Fruit fly (Drosophila melanogaster) whole organism: Measurements from ENCODE around the gene COX5A.

Experiments
- CG8478 ChIP-seq: fragments of >200 bp; optimal IDR thresholded peaks from 2 replicates; lab custom pipeline; 2018; ENCODE audit warnings: inconsistent platforms
- Dll ChIP-seq: fragments of >200 bp; optimal IDR thresholded peaks from 2 replicates; lab custom pipeline; 2017
- EcR ChIP-seq, 2 experiments: fragments of >200 bp; optimal IDR thresholded peaks; 2 replicates each; lab custom pipeline; 2017; ENCODE audit warnings: missing biosample characterization in 2 of 2, missing genetic modification characterization in 2 of 2, missing genetic modification reagents in 2 of 2
- pan ChIP-seq: fragments of >200 bp; optimal IDR thresholded peaks from 2 replicates; lab custom pipeline; 2017
- psq ChIP-seq: fragments of >200 bp; optimal IDR thresholded peaks from 2 replicates; lab custom pipeline; 2017
- usp ChIP-seq: fragments of >200 bp; optimal IDR thresholded peaks from 2 replicates; lab custom pipeline; 2017; ENCODE audit warnings: missing biosample characterization, missing genetic modification characterization, mixed read lengths

dm6 chr3R:11779357-11780018 is 39.7 kb upstream of the COX5A start:
- TF ChIP-seq psq (lab: Kevin White, UChicago) (no peak), usp (GFP tag; lab: Kevin White, UChicago) (no peak), pan (lab: Kevin White, UChicago) (no peak), CG8478 (lab: Kevin White, UChicago) (no peak), EcR (GFP tag; optimal IDR thresholded peaks at IDR 0.05; lab: Kevin White, UChicago) (peak; percentile 44 to 96), Dll (lab: Kevin White, UChicago) (no peak)
